Worm (Caenorhabditis elegans) whole organism, L1 larva: Measurements from ENCODE around the gene F54C9.3.

Source experiments
- C04F5.9 ChIP-seq: sonication (generic microtip); optimal IDR thresholded peaks from 2 replicates; lab custom pipeline; 2016; ENCODE audit warnings: missing genetic modification characterization, missing compliant biosample characterization
- C34B4.2 ChIP-seq: sonication (generic microtip); optimal IDR thresholded peaks from 2 replicates; lab custom pipeline; 2017; ENCODE audit warnings: mild to moderate bottlenecking, missing genetic modification characterization, missing compliant biosample characterization
- alr-1 ChIP-seq: fragments of 200-800 bp; sonication (Bioruptor generic); optimal IDR thresholded peaks from 2 replicates; lab custom pipeline; 2018; ENCODE audit warnings: borderline replicate concordance, mild to moderate bottlenecking, missing genetic modification characterization, missing compliant biosample characterization
- aly-2 ChIP-seq: fragments of 150-350 bp; optimal IDR thresholded peaks from 2 replicates; lab custom pipeline; 2014; ENCODE audit warnings: missing biosample characterization, missing genetic modification characterization
- blmp-1 ChIP-seq: fragments of 150-350 bp; optimal IDR thresholded peaks from 2 replicates; lab custom pipeline; 2014; ENCODE audit warnings: missing biosample characterization, missing genetic modification characterization
- ceh-63 ChIP-seq: fragments of 200-800 bp; sonication (Bioruptor generic); optimal IDR thresholded peaks from 2 replicates; lab custom pipeline; 2018; ENCODE audit warnings: mild to moderate bottlenecking, missing genetic modification characterization, missing compliant biosample characterization
- efl-1 ChIP-seq, 4 experiments: fragments of 150-350 bp; optimal IDR thresholded peaks in 3 of 4; peaks in 1 of 4; 1 replicate in 1 of 4; 2 replicates in 3 of 4; lab custom pipeline; 2014; ENCODE audit warnings: missing biosample characterization in 2 of 4, missing genetic modification characterization in 2 of 4, missing genetic modification reagents in 2 of 4
- egl-27 ChIP-seq, 2 experiments: fragments of 150-350 bp in 1 of 2; sonication (generic microtip); optimal IDR thresholded peaks; 3 replicates each; lab custom pipeline; 2017 to 2018; ENCODE audit warnings: missing biosample characterization in 2 of 2, missing genetic modification characterization in 2 of 2, missing genetic modification reagents in 2 of 2
- elt-3 ChIP-seq, 6 experiments: fragments of 150-350 bp in 1 of 6; sonication (generic microtip); optimal IDR thresholded peaks; 2 replicates each; lab custom pipeline; 2017 to 2018; ENCODE audit warnings: missing biosample characterization in 6 of 6, missing genetic modification characterization in 6 of 6, inconsistent platforms in 1 of 6
- ets-5 ChIP-seq: fragments of 200-800 bp; sonication (Bioruptor generic); IDR thresholded peaks from 2 replicates; pipeline ENCODE4 v1.3.6; 2022; ENCODE audit warnings: missing genetic modification characterization, missing compliant biosample characterization
- fkh-4 ChIP-seq: sonication (generic microtip); optimal IDR thresholded peaks from 2 replicates; lab custom pipeline; 2016; ENCODE audit warnings: missing compliant biosample characterization, missing genetic modification characterization, borderline replicate concordance
- fos-1 ChIP-seq: fragments of 150-350 bp; optimal IDR thresholded peaks from 2 replicates; lab custom pipeline; 2014; ENCODE audit warnings: missing biosample characterization, missing genetic modification characterization
- hlh-17 ChIP-seq: fragments of 200-800 bp; sonication (Bioruptor generic); optimal IDR thresholded peaks from 2 replicates; lab custom pipeline; 2018; ENCODE audit warnings: missing genetic modification characterization, mild to moderate bottlenecking, missing compliant biosample characterization, moderate library complexity, borderline replicate concordance
- hlh-4 ChIP-seq: sonication (generic microtip); optimal IDR thresholded peaks from 2 replicates; lab custom pipeline; 2016; ENCODE audit warnings: mild to moderate bottlenecking, missing genetic modification characterization, missing compliant biosample characterization
- isw-1 ChIP-seq: fragments of 200-800 bp; sonication (Bioruptor generic); IDR thresholded peaks from 2 replicates; pipeline ENCODE4 v1.3.6; 2022; ENCODE audit warnings: missing genetic modification characterization, missing compliant biosample characterization
- lin-13 ChIP-seq: fragments of 150-350 bp; optimal IDR thresholded peaks from 2 replicates; lab custom pipeline; 2014; ENCODE audit warnings: missing biosample characterization, missing genetic modification reagents, missing genetic modification characterization
- lin-14 ChIP-seq: fragments of 200-800 bp; sonication (Bioruptor generic); optimal IDR thresholded peaks from 2 replicates; lab custom pipeline; 2018; ENCODE audit warnings: mild to moderate bottlenecking, missing genetic modification characterization, moderate library complexity, missing compliant biosample characterization
- lsy-2 ChIP-seq, 2 experiments: fragments of 150-350 bp; optimal IDR thresholded peaks; 2 replicates each; lab custom pipeline; 2014; ENCODE audit warnings: missing biosample characterization in 2 of 2, missing genetic modification characterization in 2 of 2
- mep-1 ChIP-seq: fragments of 150-350 bp; optimal IDR thresholded peaks from 2 replicates; lab custom pipeline; 2014; ENCODE audit warnings: missing biosample characterization, missing genetic modification characterization
- nhr-11 ChIP-seq: fragments of 150-350 bp; optimal IDR thresholded peaks from 2 replicates; lab custom pipeline; 2014; ENCODE audit warnings: missing biosample characterization, missing genetic modification characterization
- nhr-19 ChIP-seq: fragments of 200-800 bp; sonication (Bioruptor generic); conservative IDR thresholded peaks from 2 replicates; pipeline ENCODE4 v1.3.6; 2022; ENCODE audit warnings: missing genetic modification characterization, missing compliant biosample characterization
- nhr-20 ChIP-seq: sonication (generic microtip); optimal IDR thresholded peaks from 2 replicates; lab custom pipeline; 2016; ENCODE audit warnings: mild to moderate bottlenecking, missing genetic modification characterization, missing compliant biosample characterization
- nhr-47 ChIP-seq: sonication (generic microtip); optimal IDR thresholded peaks from 2 replicates; lab custom pipeline; 2016; ENCODE audit warnings: mild to moderate bottlenecking, missing genetic modification characterization, moderate library complexity, missing compliant biosample characterization
- nhr-84 ChIP-seq: sonication (generic microtip); optimal IDR thresholded peaks from 2 replicates; lab custom pipeline; 2017; ENCODE audit warnings: missing biosample characterization, missing genetic modification characterization
- pax-3 ChIP-seq: fragments of 200-800 bp; sonication (Bioruptor generic); optimal IDR thresholded peaks from 2 replicates; lab custom pipeline; 2018; ENCODE audit warnings: mild to moderate bottlenecking, missing genetic modification characterization, moderate library complexity, missing compliant biosample characterization
- sptf-1 ChIP-seq: fragments of 150-350 bp; optimal IDR thresholded peaks from 2 replicates; lab custom pipeline; 2014; ENCODE audit warnings: missing biosample characterization, missing genetic modification characterization
- swsn-7 ChIP-seq: sonication (generic microtip); optimal IDR thresholded peaks from 2 replicates; lab custom pipeline; 2016; ENCODE audit warnings: missing genetic modification characterization, missing compliant biosample characterization
- tbx-2 ChIP-seq: sonication (generic microtip); optimal IDR thresholded peaks from 2 replicates; lab custom pipeline; 2016; ENCODE audit warnings: missing genetic modification characterization, missing compliant biosample characterization
- unc-30 ChIP-seq: sonication (generic microtip); optimal IDR thresholded peaks from 2 replicates; lab custom pipeline; 2017; ENCODE audit warnings: missing biosample characterization, missing genetic modification characterization
- zag-1 ChIP-seq: fragments of 150-350 bp; optimal IDR thresholded peaks from 2 replicates; lab custom pipeline; 2014; ENCODE audit warnings: missing biosample characterization, missing genetic modification characterization
- zip-4 ChIP-seq: fragments of 200-800 bp; sonication (Bioruptor generic); optimal IDR thresholded peaks from 2 replicates; lab custom pipeline; 2018; ENCODE audit warnings: mild to moderate bottlenecking, missing genetic modification characterization, moderate library complexity, missing compliant biosample characterization
- ztf-11 ChIP-seq, 2 experiments: sonication (generic microtip); optimal IDR thresholded peaks; 2 replicates each; lab custom pipeline; 2016 to 2017; ENCODE audit warnings: missing genetic modification characterization in 2 of 2, missing biosample characterization in 1 of 2, missing compliant biosample characterization in 1 of 2
- ztf-4 ChIP-seq: fragments of 150-350 bp; optimal IDR thresholded peaks from 2 replicates; lab custom pipeline; 2014; ENCODE audit warnings: missing biosample characterization, missing genetic modification characterization

Gene F54C9.3

ce11 chrII:8577509-8578099, 10.9 kb upstream of the F54C9.3 start, which contains the start of gene F54C9.9 (continued):
- peak in 1 of 2 experiments; percentile 66 for TF ChIP-seq lsy-2 (tag; optimal IDR thresholded peaks at IDR 0.05; lab: Kevin White, UChicago)
- TF ChIP-seq nhr-84, result no peak
- no peak for TF ChIP-seq sptf-1 (tag; lab: Kevin White, UChicago)
- no peak for TF ChIP-seq ceh-63 (GFP tag; lab: Kevin White, UChicago)
- TF ChIP-seq elt-3 (tag; optimal IDR thresholded peaks at IDR 0.05; lab: Kevin White, UChicago), result no peak

- no peak for TF ChIP-seq hlh-4
- no peak for TF ChIP-seq zag-1 (tag; lab: Kevin White, UChicago)
- no peak for TF ChIP-seq nhr-11
- no peak for TF ChIP-seq nhr-19 (GFP tag; lab: Robert Waterston, UW)
- TF ChIP-seq nhr-47 (tag; lab: Kevin White, UChicago), result no peak
- no peak for TF ChIP-seq lin-14 (GFP tag; lab: Kevin White, UChicago)
- TF ChIP-seq tbx-2, result no peak
- no peak for TF ChIP-seq lin-13 (GFP tag; lab: Kevin White, UChicago)
- no peak for TF ChIP-seq unc-30 (tag; lab: Kevin White, UChicago)
- TF ChIP-seq zip-4 (GFP tag; lab: Kevin White, UChicago), result no peak
- no peak for TF ChIP-seq nhr-84
- no peak for TF ChIP-seq aly-2 (tag; lab: Kevin White, UChicago)
- no peak for TF ChIP-seq ztf-4 (tag; lab: Kevin White, UChicago)
- TF ChIP-seq C04F5.9 (tag; lab: Kevin White, UChicago), result no peak
- TF ChIP-seq swsn-7 (tag; lab: Kevin White, UChicago), result no peak
- TF ChIP-seq egl-27 (tag; optimal IDR thresholded peaks at IDR 0.05; lab: Kevin White, UChicago), result no peak
Measured at ce11 chrII:8575184-8575583, 8.5 kb upstream of the F54C9.3 start, which contains the start of gene puf-5. TSS of gene puf-5 (plus strand) at chrII:8575541.

- TF ChIP-seq ets-5 (GFP tag; lab: Robert Waterston, UW) (no peak), C04F5.9 (tag; lab: Kevin White, UChicago) (no peak), isw-1 (no peak), nhr-20 (tag; lab: Kevin White, UChicago) (no peak), fkh-4 (tag; lab: Kevin White, UChicago) (no peak), hlh-17 (no peak), ztf-11 (tag; optimal IDR thresholded peaks at IDR 0.05; lab: Kevin White, UChicago) (no peak), zag-1 (tag; lab: Kevin White, UChicago) (no peak), pax-3 (tag; lab: Kevin White, UChicago) (no peak), alr-1 (tag; lab: Kevin White, UChicago) (no peak), nhr-19 (GFP tag; lab: Robert Waterston, UW) (no peak), mep-1 (tag; lab: Kevin White, UChicago) (no peak), fos-1 (tag; lab: Kevin White, UChicago) (no peak), C34B4.2 (tag; lab: Kevin White, UChicago) (no peak)
Measured at ce11 chrII:8573044-8573443, 6.4 kb upstream of the F54C9.3 start, which contains the start of gene F54C9.7. TSS of gene F54C9.7 (plus strand) at chrII:8573344.

ce11 chrII:8570977-8571376, 4.3 kb upstream of the F54C9.3 start, which contains the start of gene bcs-1:
TSS of gene bcs-1 (plus strand) at chrII:8571085.
- TF ChIP-seq lsy-2 (tag; optimal IDR thresholded peaks at IDR 0.05; lab: Kevin White, UChicago) (peak in 1 of 2 experiments; percentile 53), blmp-1 (no peak), efl-1 (optimal IDR thresholded peaks at IDR 0.05; lab: Kevin White, UChicago) (no peak), efl-1 (GFP tag; optimal IDR thresholded peaks at IDR 0.05 in 1 of 2; lab: Kevin White, UChicago) (peak in 1 of 2 experiments; percentile 77)
